Worm (Caenorhabditis elegans): ENCODE measurements around the gene Y67D8C.9.

DNA sequence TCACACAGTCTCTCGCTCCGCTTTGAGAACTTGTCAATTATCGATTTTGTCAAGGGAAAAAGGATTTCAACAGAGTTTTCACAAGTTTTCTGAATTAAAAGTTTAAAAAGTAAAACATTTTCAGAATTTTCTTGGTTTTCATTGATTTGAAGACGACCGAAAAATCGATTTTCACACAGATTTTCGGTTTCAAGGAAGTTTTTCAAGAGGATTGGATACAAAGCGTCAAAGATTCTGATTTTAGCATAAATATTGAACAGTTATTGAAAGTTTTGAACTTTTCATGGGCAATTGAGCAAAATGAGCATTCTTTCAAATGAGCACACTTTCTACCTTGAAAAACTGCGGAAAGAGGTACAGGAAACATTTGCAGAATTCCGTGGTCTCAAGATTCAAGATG lies 14.7 kb downstream of the Y67D8C.9 start, which contains the start of gene Y67D8C.2:
- TF ChIP-seq pqm-1 (tag; optimal IDR thresholded peaks at IDR 0.05) (no peak), ama-1 (optimal IDR thresholded peaks at IDR 0.05) (no peak), snpc-4 (tag; optimal IDR thresholded peaks at IDR 0.05) (no peak), nhr-12 (tag; optimal IDR thresholded peaks at IDR 0.05) (no peak), nhr-77 (tag; optimal IDR thresholded peaks at IDR 0.05) (no peak), mdl-1 (tag; optimal IDR thresholded peaks at IDR 0.05) (no peak), ZK546.5 (tag; optimal IDR thresholded peaks at IDR 0.05) (no peak), aly-2 (tag; optimal IDR thresholded peaks at IDR 0.05) (no peak)

Data from whole organism, L3 larva.